Fruit fly (Drosophila melanogaster): ENCODE data around the gene CG45428.

The CG45428 gene

dm6 chr3L:22865061-22865418 lies 28.2 kb upstream of the CG45428 start:
- TF ChIP-seq CG8478 (optimal IDR thresholded peaks at IDR 0.05) (no peak), psq (optimal IDR thresholded peaks at IDR 0.05) (no peak), EcR (GFP tag; optimal IDR thresholded peaks at IDR 0.05) (no peak), pan (optimal IDR thresholded peaks at IDR 0.05) (no peak), Dll (optimal IDR thresholded peaks at IDR 0.05) (no peak), usp (GFP tag; optimal IDR thresholded peaks at IDR 0.05) (no peak)

- TF ChIP-seq Dll (optimal IDR thresholded peaks at IDR 0.05) = no peak
- TF ChIP-seq pan (optimal IDR thresholded peaks at IDR 0.05) = no peak
- no peak for TF ChIP-seq psq (optimal IDR thresholded peaks at IDR 0.05)
- no peak for TF ChIP-seq EcR (GFP tag; optimal IDR thresholded peaks at IDR 0.05)
- TF ChIP-seq usp (GFP tag; optimal IDR thresholded peaks at IDR 0.05) = no peak
Observed at dm6 chr3L:22864254-22865060, 27.6 kb upstream of the CG45428 start, which contains the start of gene CG33170. TSS of gene CG33170 (plus strand) at chr3L:22864600.

- TF ChIP-seq EcR (GFP tag; optimal IDR thresholded peaks at IDR 0.05) (no peak), Dll (optimal IDR thresholded peaks at IDR 0.05) (no peak), psq (optimal IDR thresholded peaks at IDR 0.05) (no peak), pan (optimal IDR thresholded peaks at IDR 0.05) (no peak), usp (GFP tag; optimal IDR thresholded peaks at IDR 0.05) (no peak), CG8478 (optimal IDR thresholded peaks at IDR 0.05) (no peak)
Observed at dm6 chr3L:22863367-22864078, 26.7 kb upstream of the CG45428 start, which contains the start of gene CG33169. TSS of gene CG33169 (plus strand) at chr3L:22863864.

- TF ChIP-seq pan (optimal IDR thresholded peaks at IDR 0.05) (no peak), psq (optimal IDR thresholded peaks at IDR 0.05) (no peak), Dll (optimal IDR thresholded peaks at IDR 0.05) (no peak), usp (GFP tag; optimal IDR thresholded peaks at IDR 0.05) (no peak), EcR (GFP tag; optimal IDR thresholded peaks at IDR 0.05) (no peak), CG8478 (optimal IDR thresholded peaks at IDR 0.05) (no peak)
Observed at dm6 chr3L:22860487-22860886, 23.6 kb upstream of the CG45428 start, which contains the start of gene CG13239. TSS of gene CG13239 (plus strand) at chr3L:22860787.

- TF ChIP-seq psq (optimal IDR thresholded peaks at IDR 0.05) (no peak), Dll (optimal IDR thresholded peaks at IDR 0.05) (peak; percentile 60)
Observed at dm6 chr3L:22856009-22856477, 19.2 kb upstream of the CG45428 start, which contains the start of gene CG32459. TSS of gene CG32459 (minus strand) at chr3L:22856059.

- TF ChIP-seq usp (GFP tag; optimal IDR thresholded peaks at IDR 0.05) (no peak), Dll (optimal IDR thresholded peaks at IDR 0.05) (no peak), psq (optimal IDR thresholded peaks at IDR 0.05) (no peak), pan (optimal IDR thresholded peaks at IDR 0.05) (no peak), EcR (GFP tag; optimal IDR thresholded peaks at IDR 0.05) (no peak), CG8478 (optimal IDR thresholded peaks at IDR 0.05) (no peak)
Observed at dm6 chr3L:22853412-22853811, 16.5 kb upstream of the CG45428 start, which contains the start of gene CG32462. TSS of gene CG32462 (minus strand) at chr3L:22853512.

dm6 chr3L:22851172-22852128 lies 14.6 kb upstream of the CG45428 start:
- TF ChIP-seq Dll (optimal IDR thresholded peaks at IDR 0.05) (peak; percentile 91), EcR (GFP tag; optimal IDR thresholded peaks at IDR 0.05) (peak in 1 of 2 experiments; percentile 41), psq (optimal IDR thresholded peaks at IDR 0.05) (no peak)

- TF ChIP-seq psq (optimal IDR thresholded peaks at IDR 0.05) = no peak
- no peak for TF ChIP-seq CG8478 (optimal IDR thresholded peaks at IDR 0.05)
- no peak for TF ChIP-seq EcR (GFP tag; optimal IDR thresholded peaks at IDR 0.05)
- no peak for TF ChIP-seq Dll (optimal IDR thresholded peaks at IDR 0.05)
- TF ChIP-seq pan (optimal IDR thresholded peaks at IDR 0.05) = no peak
- no peak for TF ChIP-seq usp (GFP tag; optimal IDR thresholded peaks at IDR 0.05)
Observed at dm6 chr3L:22848940-22849339, 12.1 kb upstream of the CG45428 start.

dm6 chr3L:22847679-22848118 lies 10.8 kb upstream of the CG45428 start:
- TF ChIP-seq CG8478 (optimal IDR thresholded peaks at IDR 0.05) (no peak), EcR (GFP tag; optimal IDR thresholded peaks at IDR 0.05) (no peak), pan (optimal IDR thresholded peaks at IDR 0.05) (no peak), usp (GFP tag; optimal IDR thresholded peaks at IDR 0.05) (no peak), Dll (optimal IDR thresholded peaks at IDR 0.05) (no peak)

dm6 chr3L:22843094-22843493 lies 6.2 kb upstream of the CG45428 start:
- TF ChIP-seq usp (GFP tag; optimal IDR thresholded peaks at IDR 0.05) = no peak
- no peak for TF ChIP-seq CG8478 (optimal IDR thresholded peaks at IDR 0.05)
- no peak for TF ChIP-seq Dll (optimal IDR thresholded peaks at IDR 0.05)
- no peak for TF ChIP-seq psq (optimal IDR thresholded peaks at IDR 0.05)
- no peak for TF ChIP-seq pan (optimal IDR thresholded peaks at IDR 0.05)
- no peak for TF ChIP-seq EcR (GFP tag; optimal IDR thresholded peaks at IDR 0.05)

dm6 chr3L:22839726-22840228 lies 2.9 kb upstream of the CG45428 start:
- TF ChIP-seq CG8478 (optimal IDR thresholded peaks at IDR 0.05) = no peak
- no peak for TF ChIP-seq psq (optimal IDR thresholded peaks at IDR 0.05)
- TF ChIP-seq EcR (GFP tag; optimal IDR thresholded peaks at IDR 0.05) = peak; percentile 93 to 94
- no peak for TF ChIP-seq usp (GFP tag; optimal IDR thresholded peaks at IDR 0.05)
- TF ChIP-seq pan (optimal IDR thresholded peaks at IDR 0.05) = no peak
- TF ChIP-seq Dll (optimal IDR thresholded peaks at IDR 0.05) = peak; percentile 95
